Fruit fly (Drosophila melanogaster) whole organism, embryonic: ENCODE measurements around the gene Rab8.

Experiments
- Atf-2 ChIP-seq: fragments of 200-800 bp; sonication (Bioruptor generic); optimal IDR thresholded peaks from 2 replicates; lab custom pipeline; 2016; ENCODE audit warnings: missing biosample characterization, missing genetic modification characterization
- CG10147 ChIP-seq: fragments of 200-800 bp; sonication (Bioruptor generic); optimal IDR thresholded peaks from 2 replicates; lab custom pipeline; 2019; ENCODE audit warnings: missing biosample characterization, mild to moderate bottlenecking, missing genetic modification characterization, moderate library complexity
- CG10565 ChIP-seq: fragments of 200-800 bp; sonication (Bioruptor generic); optimal IDR thresholded peaks from 3 replicates; lab custom pipeline; 2016; ENCODE audit warnings: missing biosample characterization, mild to moderate bottlenecking, missing genetic modification characterization
- CG11398 ChIP-seq: fragments of 200-800 bp; sonication (Bioruptor generic); optimal IDR thresholded peaks from 2 replicates; lab custom pipeline; 2016; ENCODE audit warnings: missing biosample characterization, missing genetic modification characterization
- CG12744 ChIP-seq: fragments of 200-800 bp; sonication (Bioruptor generic); optimal IDR thresholded peaks from 2 replicates; lab custom pipeline; 2016; ENCODE audit warnings: missing biosample characterization, missing genetic modification characterization
- CG12769 ChIP-seq: fragments of 200-800 bp; sonication (Bioruptor generic); optimal IDR thresholded peaks from 2 replicates; lab custom pipeline; 2019; ENCODE audit warnings: missing biosample characterization, mild to moderate bottlenecking, missing genetic modification characterization, moderate library complexity
- CG13624 ChIP-seq: fragments of 200-800 bp; sonication (Bioruptor generic); optimal IDR thresholded peaks from 2 replicates; lab custom pipeline; 2016; ENCODE audit warnings: missing biosample characterization, missing genetic modification characterization
- CG15696 ChIP-seq: fragments of 200-800 bp; sonication (Bioruptor generic); optimal IDR thresholded peaks from 2 replicates; lab custom pipeline; 2019; ENCODE audit warnings: missing biosample characterization, mild to moderate bottlenecking, missing genetic modification characterization, moderate library complexity
- CG16863 ChIP-seq: fragments of 200-800 bp; sonication (Bioruptor generic); optimal IDR thresholded peaks from 3 replicates; lab custom pipeline; 2016; ENCODE audit warnings: missing biosample characterization, missing genetic modification characterization
- CG17186 ChIP-seq: fragments of 200-800 bp; sonication (Bioruptor generic); optimal IDR thresholded peaks from 3 replicates; lab custom pipeline; 2017; ENCODE audit warnings: missing biosample characterization, missing genetic modification reagents, missing genetic modification characterization
- CG17568 ChIP-seq: fragments of 200-800 bp; sonication (Bioruptor generic); optimal IDR thresholded peaks from 2 replicates; lab custom pipeline; 2018; ENCODE audit warnings: missing biosample characterization, mild to moderate bottlenecking, missing genetic modification characterization, moderate library complexity
- CG3407 ChIP-seq: fragments of 200-800 bp; sonication (Bioruptor generic); optimal IDR thresholded peaks from 2 replicates; lab custom pipeline; 2018; ENCODE audit warnings: missing biosample characterization, mild to moderate bottlenecking, missing genetic modification characterization
- CG34224 ChIP-seq: fragments of 200-800 bp; sonication (Bioruptor generic); IDR thresholded peaks from 3 replicates; pipeline ENCODE4 v1.3.6; 2022; ENCODE audit warnings: missing biosample characterization, missing genetic modification characterization; ENCODE audit not compliant: partially characterized antibody
- CG4424 ChIP-seq: fragments of 200-800 bp; sonication (Bioruptor generic); optimal IDR thresholded peaks from 3 replicates; lab custom pipeline; 2016; ENCODE audit warnings: missing biosample characterization, missing genetic modification characterization
- CG4854 ChIP-seq: fragments of 200-800 bp; sonication (Bioruptor generic); optimal IDR thresholded peaks from 2 replicates; lab custom pipeline; 2016; ENCODE audit warnings: missing biosample characterization, missing genetic modification characterization, inconsistent platforms
- CG5245 ChIP-seq: fragments of 200-800 bp; sonication (Bioruptor generic); optimal IDR thresholded peaks from 3 replicates; lab custom pipeline; 2016; ENCODE audit warnings: missing biosample characterization, missing genetic modification characterization
- CG6654 ChIP-seq: fragments of 200-800 bp; sonication (Bioruptor generic); optimal IDR thresholded peaks from 2 replicates; lab custom pipeline; 2017; ENCODE audit warnings: missing biosample characterization, mild to moderate bottlenecking, missing genetic modification characterization
- CG8944 ChIP-seq: fragments of 200-800 bp; sonication (Bioruptor generic); optimal IDR thresholded peaks from 3 replicates; lab custom pipeline; 2016; ENCODE audit warnings: missing biosample characterization, missing genetic modification characterization
- CTCF ChIP-seq: fragments of 200-800 bp; sonication (Bioruptor generic); optimal IDR thresholded peaks from 2 replicates; lab custom pipeline; 2017; ENCODE audit warnings: missing biosample characterization, mild to moderate bottlenecking, missing genetic modification characterization, moderate library complexity
- CkIIα-i1 ChIP-seq: fragments of 200-800 bp; sonication (Bioruptor generic); IDR thresholded peaks from 2 replicates; pipeline ENCODE4 v1.3.6; 2022; ENCODE audit warnings: missing biosample characterization, missing genetic modification characterization
- CrebB ChIP-seq: fragments of 200-800 bp; sonication (Bioruptor generic); optimal IDR thresholded peaks from 3 replicates; lab custom pipeline; 2018; ENCODE audit warnings: missing biosample characterization, mild to moderate bottlenecking, missing genetic modification characterization
- D19A ChIP-seq: fragments of 200-800 bp; optimal IDR thresholded peaks from 3 replicates; lab custom pipeline; 2019; ENCODE audit warnings: missing biosample characterization, mild to moderate bottlenecking, missing genetic modification characterization, moderate library complexity
- Dek ChIP-seq: fragments of 200-800 bp; sonication (Bioruptor generic); optimal IDR thresholded peaks from 3 replicates; lab custom pipeline; 2019; ENCODE audit warnings: missing biosample characterization, mild to moderate bottlenecking, missing genetic modification characterization, moderate library complexity
- Elba2 ChIP-seq: fragments of 200-800 bp; sonication (Bioruptor generic); optimal IDR thresholded peaks from 3 replicates; lab custom pipeline; 2016; ENCODE audit warnings: missing biosample characterization, missing genetic modification characterization
- H15 ChIP-seq: fragments of 200-800 bp; sonication (Bioruptor generic); IDR thresholded peaks from 3 replicates; pipeline ENCODE4 v1.3.6; 2022; ENCODE audit warnings: missing biosample characterization, missing genetic modification characterization
- HHEX ChIP-seq: fragments of 200-800 bp; sonication (Bioruptor generic); optimal IDR thresholded peaks from 3 replicates; lab custom pipeline; 2017; ENCODE audit warnings: missing biosample characterization, mild to moderate bottlenecking, missing genetic modification characterization, missing genetic modification reagents
- Hr3 ChIP-seq: fragments of 200-800 bp; sonication (Bioruptor generic); optimal IDR thresholded peaks from 3 replicates; lab custom pipeline; 2016; ENCODE audit warnings: missing biosample characterization, missing genetic modification characterization
- Hr39 ChIP-seq: fragments of >200 bp; optimal IDR thresholded peaks from 2 replicates; lab custom pipeline; 2017
- MBD-R2 ChIP-seq: fragments of 200-800 bp; sonication (Bioruptor generic); IDR thresholded peaks from 2 replicates; pipeline ENCODE4 v1.3.6; 2022; ENCODE audit warnings: missing biosample characterization, missing genetic modification characterization
- NK7.1 ChIP-seq: fragments of 200-800 bp; sonication (Bioruptor generic); optimal IDR thresholded peaks from 3 replicates; lab custom pipeline; 2016; ENCODE audit warnings: missing biosample characterization, missing genetic modification characterization
- Neu2 ChIP-seq: fragments of 200-800 bp; sonication (Bioruptor generic); optimal IDR thresholded peaks from 3 replicates; lab custom pipeline; 2016; ENCODE audit warnings: missing biosample characterization, missing genetic modification characterization, borderline replicate concordance
- PHDP ChIP-seq: fragments of 200-800 bp; sonication (Bioruptor generic); optimal IDR thresholded peaks from 3 replicates; lab custom pipeline; 2018; ENCODE audit warnings: missing biosample characterization, mild to moderate bottlenecking, missing genetic modification characterization, moderate library complexity
- Poxn ChIP-seq: fragments of 200-800 bp; sonication (Bioruptor generic); IDR thresholded peaks from 2 replicates; pipeline ENCODE4 v1.3.6; 2022; ENCODE audit warnings: missing biosample characterization, missing genetic modification characterization
- Sin3A ChIP-seq: fragments of >200 bp; optimal IDR thresholded peaks from 2 replicates; lab custom pipeline; 2018
- Sox102F ChIP-seq: fragments of 200-800 bp; sonication (Bioruptor generic); optimal IDR thresholded peaks from 2 replicates; lab custom pipeline; 2018; ENCODE audit warnings: missing biosample characterization, mild to moderate bottlenecking, missing genetic modification characterization, moderate library complexity
- Spps ChIP-seq: fragments of 200-800 bp; sonication (Bioruptor generic); optimal IDR thresholded peaks from 2 replicates; lab custom pipeline; 2018; ENCODE audit warnings: missing biosample characterization, mild to moderate bottlenecking, missing genetic modification characterization
- Sry-δ ChIP-seq: fragments of 200-800 bp; sonication (Bioruptor generic); optimal IDR thresholded peaks from 2 replicates; lab custom pipeline; 2016; ENCODE audit warnings: missing biosample characterization, missing genetic modification characterization
- Stat92E ChIP-seq, 3 experiments: fragments of >200 bp in 2 of 3; fragments of 200-800 bp in 1 of 3; sonication (Bioruptor generic) in 1 of 3; optimal IDR thresholded peaks; 2 replicates each; lab custom pipeline; 2017 to 2019; ENCODE audit warnings: missing biosample characterization in 3 of 3, missing genetic modification characterization in 3 of 3, mild to moderate bottlenecking in 1 of 3, moderate library complexity in 1 of 3
- Trl ChIP-seq, 3 experiments: fragments of >200 bp in 2 of 3; fragments of 200-800 bp in 1 of 3; sonication (Bioruptor generic) in 1 of 3; optimal IDR thresholded peaks; 2 replicates in 1 of 3; 3 replicates in 2 of 3; lab custom pipeline; 2016 to 2017; ENCODE audit warnings: missing biosample characterization in 1 of 3, missing genetic modification characterization in 1 of 3
- chm ChIP-seq: fragments of 200-800 bp; sonication (Bioruptor generic); IDR thresholded peaks from 2 replicates; pipeline ENCODE4 v1.3.6; 2022; ENCODE audit warnings: missing biosample characterization, missing genetic modification characterization
- crol ChIP-seq: fragments of 200-800 bp; sonication (Bioruptor generic); IDR thresholded peaks from 2 replicates; pipeline ENCODE4 v1.3.6; 2022; ENCODE audit warnings: missing biosample characterization, missing genetic modification characterization
- dmrt99B ChIP-seq: fragments of 200-800 bp; sonication (Bioruptor generic); optimal IDR thresholded peaks from 2 replicates; lab custom pipeline; 2018; ENCODE audit warnings: missing biosample characterization, mild to moderate bottlenecking, missing genetic modification characterization, moderate library complexity
- fu2 ChIP-seq: fragments of 200-800 bp; sonication (Bioruptor generic); optimal IDR thresholded peaks from 2 replicates; lab custom pipeline; 2016; ENCODE audit warnings: missing biosample characterization, missing genetic modification characterization
- gcm ChIP-seq: fragments of 200-800 bp; sonication (Bioruptor generic); optimal IDR thresholded peaks from 2 replicates; lab custom pipeline; 2019; ENCODE audit warnings: missing biosample characterization, mild to moderate bottlenecking, missing genetic modification characterization, moderate library complexity
- gsb-n ChIP-seq: fragments of 200-800 bp; sonication (Bioruptor generic); optimal IDR thresholded peaks from 3 replicates; lab custom pipeline; 2018; ENCODE audit warnings: missing biosample characterization, mild to moderate bottlenecking, missing genetic modification characterization
- kay ChIP-seq: fragments of 200-800 bp; sonication (Bioruptor generic); optimal IDR thresholded peaks from 2 replicates; lab custom pipeline; 2016; ENCODE audit warnings: missing biosample characterization, missing genetic modification characterization
- mam ChIP-seq: fragments of 200-800 bp; sonication (Bioruptor generic); optimal IDR thresholded peaks from 3 replicates; lab custom pipeline; 2016; ENCODE audit warnings: missing biosample characterization, missing genetic modification characterization
- nerfin-1 ChIP-seq: fragments of 200-800 bp; sonication (Bioruptor generic); optimal IDR thresholded peaks from 3 replicates; lab custom pipeline; 2019; ENCODE audit warnings: missing biosample characterization, mild to moderate bottlenecking, missing genetic modification characterization, moderate library complexity
- org-1 ChIP-seq: fragments of 200-800 bp; sonication (Bioruptor generic); optimal IDR thresholded peaks from 2 replicates; lab custom pipeline; 2017; ENCODE audit warnings: missing biosample characterization, missing genetic modification characterization
- psq ChIP-seq: fragments of 200-800 bp; sonication (Bioruptor generic); optimal IDR thresholded peaks from 2 replicates; lab custom pipeline; 2017; ENCODE audit warnings: missing biosample characterization, missing genetic modification characterization
- ssp ChIP-seq: fragments of 200-800 bp; sonication (Bioruptor generic); IDR thresholded peaks from 2 replicates; pipeline ENCODE4 v1.3.6; 2022; ENCODE audit warnings: missing biosample characterization, missing genetic modification characterization

Rab8 gene

dm6 chr3L:19896892-19897684 lies 26.2 kb upstream of the Rab8 start (continued):
- TF ChIP-seq HHEX (GFP tag; lab: Kevin White, UChicago) (no peak), mam (GFP tag; lab: Kevin White, UChicago) (no peak), Hr3 (GFP tag; lab: Kevin White, UChicago) (no peak), Atf-2 (GFP tag; lab: Kevin White, UChicago) (no peak), CkIIα-i1 (GFP tag; lab: Robert Waterston, UW) (no peak), CG3407 (GFP tag; lab: Kevin White, UChicago) (no peak), Poxn (GFP tag; lab: Robert Waterston, UW) (no peak), kay (no peak), ssp (no peak), CG4854 (GFP tag; lab: Kevin White, UChicago) (no peak), Dek (tag; lab: Kevin White, UChicago) (no peak), org-1 (GFP tag; lab: Kevin White, UChicago) (no peak), gcm (no peak), CG17186 (GFP tag; lab: Kevin White, UChicago) (no peak), chm (no peak), crol (no peak; the same call in 1 of the 2 replicates), NK7.1 (GFP tag; lab: Kevin White, UChicago) (no peak), CG15696 (no peak), CrebB (tag; lab: Kevin White, UChicago) (no peak), gsb-n (tag; lab: Kevin White, UChicago) (no peak), CG11398 (GFP tag; lab: Kevin White, UChicago) (no peak), CG13624 (peak; percentile 49), Sox102F (GFP tag; lab: Kevin White, UChicago) (no peak), H15 (GFP tag; lab: Robert Waterston, UW) (no peak), CG34224 (GFP tag; lab: Robert Waterston, UW) (0 out of 3 replicates have a peak, but pooled peaks have one; percentile 59), Spps (tag; lab: Kevin White, UChicago) (no peak), CG17568 (GFP tag; lab: Kevin White, UChicago) (no peak), CG10565 (GFP tag; lab: Kevin White, UChicago) (no peak), CG16863 (GFP tag; lab: Kevin White, UChicago) (no peak), Hr39 (no peak), PHDP (tag; lab: Kevin White, UChicago) (no peak), psq (GFP tag; lab: Kevin White, UChicago) (no peak), CG12769 (tag; lab: Kevin White, UChicago) (no peak), CG4424 (GFP tag; lab: Kevin White, UChicago) (peak; percentile 27), MBD-R2 (peak; percentile 30; the same call in 1 of the 2 replicates), D19A (tag; lab: Kevin White, UChicago) (no peak), CTCF (GFP tag; lab: Kevin White, UChicago) (no peak), CG8944 (no peak), Sry-δ (GFP tag; lab: Kevin White, UChicago) (peak; percentile 17), fu2 (GFP tag; lab: Kevin White, UChicago) (peak; percentile 15), CG6654 (GFP tag; lab: Kevin White, UChicago) (no peak), Elba2 (GFP tag; lab: Kevin White, UChicago) (no peak), CG5245 (GFP tag; lab: Kevin White, UChicago) (no peak), dmrt99B (tag; lab: Kevin White, UChicago) (no peak), nerfin-1 (tag; lab: Kevin White, UChicago) (no peak), CG10147 (no peak), Trl (optimal IDR thresholded peaks at IDR 0.05; lab: Kevin White, UChicago) (peak; percentile 95 to 96), Trl (GFP tag; optimal IDR thresholded peaks at IDR 0.05; lab: Kevin White, UChicago) (peak; percentile 58), CG12744 (GFP tag; lab: Kevin White, UChicago) (peak; percentile 27), Neu2 (no peak), Sin3A (lab: Kevin White, UChicago) (peak; percentile 27), Stat92E (GFP tag; optimal IDR thresholded peaks at IDR 0.05; lab: Kevin White, UChicago) (no peak)
